Worm (Caenorhabditis elegans) whole organism, late embryonic: ENCODE measurements around the gene rab-1.

Experiments
- ceh-31 ChIP-seq: sonication (generic microtip); optimal IDR thresholded peaks from 2 replicates; lab custom pipeline; 2016; ENCODE audit warnings: missing genetic modification characterization, missing compliant biosample characterization
- ceh-48 ChIP-seq: sonication (generic microtip); optimal IDR thresholded peaks from 2 replicates; lab custom pipeline; 2016; ENCODE audit warnings: missing genetic modification characterization, inconsistent platforms, missing compliant biosample characterization
- fkh-10 ChIP-seq: fragments of 150-350 bp; optimal IDR thresholded peaks from 2 replicates; lab custom pipeline; 2014; ENCODE audit warnings: missing biosample characterization, missing genetic modification reagents, missing genetic modification characterization
- hlh-6 ChIP-seq: sonication (generic microtip); optimal IDR thresholded peaks from 2 replicates; lab custom pipeline; 2016; ENCODE audit warnings: missing genotype, missing genetic modification characterization, missing compliant biosample characterization
- lin-11 ChIP-seq: fragments of 200-800 bp; sonication (Bioruptor generic); optimal IDR thresholded peaks from 2 replicates; lab custom pipeline; 2018; ENCODE audit warnings: mild to moderate bottlenecking, missing genetic modification characterization, missing compliant biosample characterization
- pag-3 ChIP-seq: sonication (generic microtip); optimal IDR thresholded peaks from 2 replicates; lab custom pipeline; 2016; ENCODE audit warnings: missing compliant biosample characterization, missing genetic modification characterization, borderline replicate concordance
- rnt-1 ChIP-seq: sonication (generic microtip); optimal IDR thresholded peaks from 2 replicates; lab custom pipeline; 2016; ENCODE audit warnings: missing genetic modification characterization, missing compliant biosample characterization

DNA sequence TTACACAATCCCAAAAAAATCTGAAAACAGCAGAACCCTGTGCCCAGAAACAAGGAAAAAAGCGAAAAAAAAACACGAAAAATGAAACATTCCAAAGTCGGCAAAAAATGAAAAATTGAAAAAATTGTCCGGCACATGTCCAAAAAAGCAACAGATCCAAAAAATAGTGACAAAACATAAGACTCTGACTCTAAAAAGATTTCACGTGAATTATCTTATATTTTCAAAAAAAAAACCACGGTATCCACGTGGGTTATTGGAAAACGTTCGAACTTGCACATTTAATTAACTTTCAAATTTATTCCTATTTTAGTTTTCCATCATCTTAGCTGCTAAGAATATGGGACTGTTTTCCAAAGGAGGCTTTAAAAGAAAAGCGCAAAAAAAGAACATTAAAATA is 6.8 kb upstream of the rab-1 start, which contains the start of gene Y75B7B.1:
- TF ChIP-seq pag-3 (tag; lab: Kevin White, UChicago), result no peak
- TF ChIP-seq fkh-10 (GFP tag; lab: Kevin White, UChicago), result no peak
- TF ChIP-seq rnt-1, result no peak
- TF ChIP-seq ceh-31, result no peak
- no peak for TF ChIP-seq lin-11 (tag; lab: Kevin White, UChicago)
- TF ChIP-seq hlh-6 (tag; lab: Kevin White, UChicago), result no peak
- no peak for TF ChIP-seq ceh-48 (tag; lab: Kevin White, UChicago)
